Fruit fly (Drosophila melanogaster) S2 (cell line): ENCODE measurements around the gene Tet.

ENCODE experiments used
- CG8478 ChIP-seq: fragments of >200 bp; optimal IDR thresholded peaks from 2 replicates; lab custom pipeline; 2018
- CTCF ChIP-seq, 2 experiments: fragments of >200 bp; optimal IDR thresholded peaks; 2 replicates each; lab custom pipeline; 2018

dm6 chr3L:2824024-2824687 is 54.8 kb downstream of the Tet start:
- TF ChIP-seq CG8478 (lab: Kevin White, UChicago) = no peak
- TF ChIP-seq CTCF (optimal IDR thresholded peaks at IDR 0.05; lab: Kevin White, UChicago) = no peak
